Fruit fly (Drosophila melanogaster) whole organism: ENCODE results near the gene ND-PDSW.

Experiments used
- Dll ChIP-seq: fragments of >200 bp; optimal IDR thresholded peaks from 2 replicates; lab custom pipeline; 2017
- pan ChIP-seq: fragments of >200 bp; optimal IDR thresholded peaks from 2 replicates; lab custom pipeline; 2017
- psq ChIP-seq: fragments of >200 bp; optimal IDR thresholded peaks from 2 replicates; lab custom pipeline; 2017
- usp ChIP-seq: fragments of >200 bp; optimal IDR thresholded peaks from 2 replicates; lab custom pipeline; 2017; ENCODE audit warnings: missing biosample characterization, missing genetic modification characterization, mixed read lengths

dm6 chr2L:3457007-3457406 lies 8.9 kb upstream of the ND-PDSW start, which contains the start of the genes Cog3 and Sec5:
- TF ChIP-seq psq (lab: Kevin White, UChicago): no peak
- TF ChIP-seq usp: no peak
- TF ChIP-seq pan (lab: Kevin White, UChicago): no peak
- TF ChIP-seq Dll (lab: Kevin White, UChicago): no peak
